Fruit fly (Drosophila melanogaster) whole organism, larva: ENCODE data around the gene ATPsynbetaL.

Experiments
- noc ChIP-seq: fragments of 200-800 bp; sonication (Bioruptor generic); optimal IDR thresholded peaks from 3 replicates; lab custom pipeline; 2019; ENCODE audit warnings: missing biosample characterization, mild to moderate bottlenecking, missing genetic modification characterization, moderate library complexity

ATPsynbetaL gene

dm6 chr3L:16136819-16137553, 39.4 kb downstream of the ATPsynbetaL start:
- peak; percentile 82 for TF ChIP-seq noc

DNA sequence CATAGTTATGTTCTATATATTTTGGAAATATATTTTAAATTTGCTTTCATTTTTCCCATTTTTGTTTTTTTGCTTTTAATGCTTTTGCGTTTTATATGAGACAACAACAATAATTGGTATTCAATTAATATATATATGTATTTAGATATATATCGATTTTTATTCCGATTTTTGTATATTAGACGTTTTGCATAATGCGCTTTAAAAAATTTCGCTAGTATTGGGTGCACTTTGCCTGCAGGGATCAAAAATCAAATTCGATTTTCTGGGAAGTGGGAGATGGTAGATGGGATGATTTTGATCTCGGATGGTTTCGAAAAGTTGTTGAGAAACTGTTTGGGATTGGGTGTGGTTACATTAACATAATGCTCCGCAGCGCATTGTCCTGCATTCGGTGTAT, 40.1 kb downstream of the ATPsynbetaL start, which contains the start of gene CG5157:
TSS of gene CG5157 (minus strand) at position 101 of the 400 bp plus-strand sequence.
- no peak for TF ChIP-seq noc

DNA sequence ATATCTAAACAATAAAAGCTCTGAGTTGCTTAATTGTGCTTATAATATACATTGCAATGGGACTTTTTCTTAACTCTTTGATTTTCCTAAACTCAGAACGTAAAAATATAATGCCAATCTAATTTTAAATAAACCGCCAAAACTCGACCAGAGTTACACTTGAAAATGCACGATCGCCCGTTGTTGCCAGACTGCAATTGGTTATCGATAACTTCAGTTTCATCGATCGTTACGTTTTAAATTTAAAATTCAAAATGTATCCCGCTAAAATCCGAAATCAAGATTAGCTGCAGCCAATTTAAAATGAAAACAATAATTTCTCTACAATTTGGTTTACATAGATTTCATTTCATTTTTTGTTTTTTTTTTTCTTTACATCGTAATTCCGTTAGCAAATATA, 41.5 kb downstream of the ATPsynbetaL start:
- no peak for TF ChIP-seq noc

- no peak for TF ChIP-seq noc
Measured at dm6 chr3L:16141556-16141955, 43.9 kb downstream of the ATPsynbetaL start.

DNA sequence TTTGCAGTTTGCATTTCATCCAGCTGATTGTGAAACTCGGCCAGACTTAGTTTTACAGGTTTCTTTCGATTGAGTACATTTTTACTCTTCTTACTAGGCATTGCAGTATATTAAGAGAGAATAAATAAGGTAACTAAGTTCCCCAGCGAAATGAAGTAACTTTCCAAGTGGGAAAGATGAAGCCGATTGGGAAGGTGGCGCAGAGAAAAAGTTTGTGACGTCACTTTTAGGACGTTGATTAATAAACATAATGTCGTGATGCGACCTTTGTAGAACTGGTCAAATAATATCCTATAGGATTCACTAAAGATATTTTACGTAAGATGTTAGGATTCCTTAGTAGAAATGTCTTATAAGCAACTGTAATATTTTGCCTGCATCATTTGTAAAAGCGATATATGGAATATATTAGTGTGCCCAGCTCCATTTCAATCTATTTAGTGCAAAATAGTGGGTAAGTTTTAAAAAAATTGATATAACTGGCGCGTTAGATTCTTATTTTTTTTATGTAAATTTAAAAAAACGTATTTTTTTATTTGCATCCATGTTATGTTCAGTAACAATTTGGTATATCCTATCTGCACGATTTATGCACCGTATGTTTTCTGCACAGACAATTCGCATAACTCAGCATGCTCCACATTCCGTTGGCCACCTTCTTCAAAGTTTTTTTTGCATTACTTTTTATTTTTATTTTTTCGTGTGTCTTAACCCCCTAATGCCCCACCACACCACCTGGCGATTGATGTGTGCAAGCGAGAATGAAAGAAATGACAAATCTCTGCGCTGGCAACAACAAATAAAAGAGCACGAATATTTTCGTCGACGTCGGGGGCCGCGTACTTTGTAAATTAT, 46.3 kb downstream of the ATPsynbetaL start, which contains the start of gene CG32152:
TSS of gene CG32152 (minus strand) at position 352 of the 855 bp plus-strand sequence.
- no peak for TF ChIP-seq noc

DNA sequence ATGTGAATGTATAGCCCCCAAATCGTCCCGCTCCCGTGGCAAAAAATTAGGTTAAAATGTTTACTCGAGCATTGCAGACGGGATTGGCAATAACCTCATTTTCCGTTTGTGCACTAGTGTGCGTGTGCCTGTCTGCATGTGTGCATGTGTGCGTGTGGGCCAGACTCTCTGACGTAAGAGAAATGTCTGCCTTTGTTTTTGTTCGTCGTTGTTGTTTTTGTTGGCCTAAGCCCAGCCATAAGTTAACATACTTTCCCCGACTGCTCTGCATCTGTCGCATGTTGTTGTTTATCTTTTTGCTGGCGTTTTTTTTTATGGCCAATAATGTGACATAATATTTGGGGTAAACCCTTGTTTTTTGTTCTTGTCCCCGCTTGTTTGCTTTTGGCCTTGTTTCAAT, 47.6 kb downstream of the ATPsynbetaL start:
- no peak for TF ChIP-seq noc

DNA sequence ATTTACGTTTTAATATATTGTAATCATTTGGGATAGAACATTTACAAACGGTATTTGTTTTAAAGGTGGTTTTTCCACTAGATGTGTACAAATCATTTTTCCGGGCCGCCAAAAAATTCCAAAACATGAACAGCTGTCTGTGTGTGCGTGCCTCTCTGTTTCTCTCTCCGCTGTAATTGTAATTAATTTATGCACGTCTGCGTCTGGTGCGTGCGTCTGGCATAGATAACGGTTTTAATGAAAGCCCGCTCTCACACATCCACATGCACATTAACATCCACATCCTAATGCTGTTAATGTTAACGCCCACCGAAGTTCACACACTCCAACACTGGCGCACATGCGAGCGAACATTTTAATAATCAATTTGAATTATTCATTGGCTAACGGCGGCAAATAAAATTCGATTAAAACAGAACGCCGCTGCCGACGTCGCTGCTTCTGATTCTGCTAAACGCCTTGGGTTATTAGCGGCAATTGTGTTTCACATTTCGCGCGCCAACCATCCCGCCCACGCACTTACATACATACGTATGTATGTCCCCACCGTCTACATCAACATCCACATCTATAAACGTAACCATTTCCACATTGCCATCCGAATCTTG, 48.4 kb downstream of the ATPsynbetaL start:
- TF ChIP-seq noc, result no peak

DNA sequence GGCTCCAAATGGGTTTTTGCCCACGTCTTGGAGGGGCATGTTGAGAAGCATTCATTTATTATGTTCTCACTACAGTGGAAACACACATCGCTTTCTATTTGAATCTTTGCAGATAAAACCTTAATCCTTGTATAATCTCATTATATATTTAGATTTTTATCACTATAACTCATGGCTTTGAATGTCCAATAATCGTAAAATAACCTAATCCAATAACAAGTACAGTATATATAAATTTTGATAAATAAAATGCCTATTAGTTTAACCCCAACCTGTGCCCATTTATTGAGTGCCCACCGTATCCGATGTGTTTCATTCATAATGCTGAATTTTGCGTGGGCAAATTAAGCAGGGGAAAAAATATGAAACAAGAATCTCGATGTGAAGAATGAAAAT, 48.9 kb downstream of the ATPsynbetaL start:
- peak; percentile 71 for TF ChIP-seq noc

dm6 chr3L:16147325-16147724, 49.7 kb downstream of the ATPsynbetaL start:
- no peak for TF ChIP-seq noc

DNA sequence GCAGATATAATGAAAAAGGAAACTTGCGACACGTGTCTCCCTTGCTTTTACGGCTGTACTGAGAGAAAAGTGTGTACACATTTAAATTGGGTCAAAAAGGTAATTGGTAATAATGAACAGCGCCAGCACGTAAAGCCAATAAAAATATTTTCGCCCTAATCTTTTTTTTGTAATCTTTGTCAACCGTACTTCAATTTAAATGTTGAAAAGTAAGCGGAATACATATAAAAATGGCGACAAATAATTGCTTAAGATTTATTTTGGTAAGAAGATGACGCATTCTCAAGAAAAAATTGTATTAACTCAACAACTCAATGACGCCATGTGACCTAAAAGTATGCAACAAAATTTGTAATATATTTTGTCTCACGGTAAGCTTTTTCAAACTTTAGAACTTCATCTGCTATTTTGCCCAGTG, 50.2 kb downstream of the ATPsynbetaL start:
- no peak for TF ChIP-seq noc
